Worm (Caenorhabditis elegans): Measurements from ENCODE around the gene set-2.

Gene set-2

ce11 chrIII:4917077-4917476, 12.9 kb downstream of the set-2 start, which contains the start of gene rars-1:
rars-1 (minus strand) TSS chrIII:4917177.
- TF ChIP-seq egl-5 (tag; optimal IDR thresholded peaks at IDR 0.05): no peak
- no peak for TF ChIP-seq nhr-12 (tag; optimal IDR thresholded peaks at IDR 0.05)
- no peak for TF ChIP-seq nfya-1 (tag; optimal IDR thresholded peaks at IDR 0.05; ENCODE audit: insufficient read depth)

- TF ChIP-seq tbx-2 (tag; optimal IDR thresholded peaks at IDR 0.05) (no peak), daf-12 (tag; optimal IDR thresholded peaks at IDR 0.05) (no peak), pha-4 (tag; optimal IDR thresholded peaks at IDR 0.05) (no peak)
These were observed 16.3 kb downstream of the set-2 start for ce11 chrIII:4913736-4914135.

DNA sequence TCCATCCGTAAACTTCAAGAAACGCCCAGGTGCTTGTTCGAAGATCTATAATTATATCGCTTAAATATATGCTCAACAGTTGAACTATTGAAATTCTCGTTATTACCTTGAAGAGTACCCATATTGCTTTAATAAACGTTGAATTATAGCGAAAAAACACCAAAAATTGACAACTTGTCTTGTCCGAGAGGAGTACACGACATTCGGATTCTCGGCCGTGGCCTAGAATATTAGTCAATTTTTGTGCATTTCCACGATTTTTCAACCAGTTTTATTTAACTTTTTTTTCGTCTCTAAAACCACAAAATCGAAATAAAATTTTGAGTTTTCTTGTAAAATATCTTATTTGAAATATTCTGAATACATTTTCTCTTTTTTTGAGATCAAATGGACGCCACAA, 17.7 kb downstream of the set-2 start, which contains the start of the genes F26F4.9 and cee-1:
TSS of gene F26F4.9 (minus strand) at position 205 of the 400 bp plus-strand sequence.
TSS of gene cee-1 (plus strand) at position 383 of the 400 bp plus-strand sequence.
- TF ChIP-seq pqm-1 (tag; optimal IDR thresholded peaks at IDR 0.05) (peak; percentile 43), nhr-77 (tag; optimal IDR thresholded peaks at IDR 0.05) (no peak), fkh-2 (tag; optimal IDR thresholded peaks at IDR 0.05) (no peak), elt-3 (tag; optimal IDR thresholded peaks at IDR 0.05) (no peak), elt-2 (tag; optimal IDR thresholded peaks at IDR 0.05) (peak; percentile 6), lsy-12 (tag; optimal IDR thresholded peaks at IDR 0.05) (no peak), R02D3.7 (tag; optimal IDR thresholded peaks at IDR 0.05) (no peak), snpc-4 (tag; optimal IDR thresholded peaks at IDR 0.05) (peak; percentile 53), ceh-82 (tag; optimal IDR thresholded peaks at IDR 0.05) (no peak), jun-1 (tag; optimal IDR thresholded peaks at IDR 0.05) (peak; percentile 22), nfya-1 (tag; optimal IDR thresholded peaks at IDR 0.05; ENCODE audit: insufficient read depth) (peak; percentile 65), daf-12 (tag; optimal IDR thresholded peaks at IDR 0.05) (no peak), ama-1 (optimal IDR thresholded peaks at IDR 0.05) (no peak), pha-4 (tag; optimal IDR thresholded peaks at IDR 0.05) (peak; percentile 71), eor-1 (tag; optimal IDR thresholded peaks at IDR 0.05) (no peak), nhr-28 (tag; optimal IDR thresholded peaks at IDR 0.05) (no peak), zag-1 (tag; optimal IDR thresholded peaks at IDR 0.05) (no peak), nhr-237 (tag; optimal IDR thresholded peaks at IDR 0.05) (no peak), nhr-23 (tag; optimal IDR thresholded peaks at IDR 0.05) (peak; percentile 48), nhr-76 (tag; optimal IDR thresholded peaks at IDR 0.05) (no peak), fos-1 (tag; optimal IDR thresholded peaks at IDR 0.05) (no peak), ztf-4 (tag; optimal IDR thresholded peaks at IDR 0.05) (no peak), nhr-67 (tag; optimal IDR thresholded peaks at IDR 0.05) (no peak), mml-1 (tag; optimal IDR thresholded peaks at IDR 0.05) (no peak), ceh-16 (tag; optimal IDR thresholded peaks at IDR 0.05) (no peak), egl-27 (tag; optimal IDR thresholded peaks at IDR 0.05) (no peak), fkh-10 (GFP tag; optimal IDR thresholded peaks at IDR 0.05) (no peak), nhr-43 (tag; optimal IDR thresholded peaks at IDR 0.05; ENCODE audit: poor library complexity, severe bottlenecking) (peak; percentile 90), lin-15B (tag; optimal IDR thresholded peaks at IDR 0.05) (peak; percentile 80), tbx-2 (tag; optimal IDR thresholded peaks at IDR 0.05) (no peak), aly-2 (tag; optimal IDR thresholded peaks at IDR 0.05) (no peak), ZK546.5 (tag; optimal IDR thresholded peaks at IDR 0.05) (no peak), skn-1 (tag; optimal IDR thresholded peaks at IDR 0.05) (no peak), unc-62 (GFP tag; optimal IDR thresholded peaks at IDR 0.05) (no peak), hmg-11 (tag; optimal IDR thresholded peaks at IDR 0.05) (peak; percentile 33), egl-5 (tag; optimal IDR thresholded peaks at IDR 0.05) (no peak), nhr-25 (tag; optimal IDR thresholded peaks at IDR 0.05) (no peak), mdl-1 (tag; optimal IDR thresholded peaks at IDR 0.05) (no peak), ztf-11 (tag; optimal IDR thresholded peaks at IDR 0.05) (no peak), unc-39 (tag; optimal IDR thresholded peaks at IDR 0.05) (no peak), sea-2 (GFP tag; optimal IDR thresholded peaks at IDR 0.05) (no peak)

Data from whole organism, L3 larva.